Fruit fly (Drosophila melanogaster): ENCODE results near the gene to.

dm6 chr3R:25262322-25262761 lies 22.4 kb downstream of the to start, which contains the start of the genes Kdsr and CG11858:
- no peak for TF ChIP-seq D1 (tag; optimal IDR thresholded peaks at IDR 0.05)
- TF ChIP-seq EcR (GFP tag; optimal IDR thresholded peaks at IDR 0.05), result peak; percentile 81
- TF ChIP-seq fd96Ca (GFP tag; IDR thresholded peaks at IDR 0.05), result peak; percentile 64; the same call in 2 of the 3 replicates
- peak; percentile 48 for TF ChIP-seq CG15710 (tag; optimal IDR thresholded peaks at IDR 0.05)
- TF ChIP-seq CG12605 (GFP tag; IDR thresholded peaks at IDR 0.05), result no peak
- TF ChIP-seq CG4496 (GFP tag; IDR thresholded peaks at IDR 0.05), result peak; percentile 82
- peak; percentile 53 for TF ChIP-seq CG17806 (tag; optimal IDR thresholded peaks at IDR 0.05)
- no peak for TF ChIP-seq gl (tag; optimal IDR thresholded peaks at IDR 0.05)
- TF ChIP-seq Pif1A (GFP tag; optimal IDR thresholded peaks at IDR 0.05), result no peak
- no peak for TF ChIP-seq CG14655 (GFP tag; optimal IDR thresholded peaks at IDR 0.05)
- peak; percentile 62 for TF ChIP-seq Ets98B (GFP tag; IDR thresholded peaks at IDR 0.05)
